Worm (Caenorhabditis elegans) whole organism, L1 larva: Measurements from ENCODE around the gene cyp-14A2.

Experiments
- blmp-1 ChIP-seq: fragments of 150-350 bp; optimal IDR thresholded peaks from 2 replicates; lab custom pipeline; 2014; ENCODE audit warnings: missing biosample characterization, missing genetic modification characterization
- ceh-82 ChIP-seq, 3 experiments: fragments of 150-350 bp in 1 of 3; sonication (generic microtip) in 2 of 3; optimal IDR thresholded peaks; 2 replicates each; lab custom pipeline; 2014 to 2017; ENCODE audit warnings: missing biosample characterization in 3 of 3, missing genetic modification characterization in 3 of 3
- efl-1 ChIP-seq, 4 experiments: fragments of 150-350 bp; optimal IDR thresholded peaks in 3 of 4; peaks in 1 of 4; 1 replicate in 1 of 4; 2 replicates in 3 of 4; lab custom pipeline; 2014; ENCODE audit warnings: missing biosample characterization in 2 of 4, missing genetic modification characterization in 2 of 4, missing genetic modification reagents in 2 of 4
- fkh-10 ChIP-seq: sonication (generic microtip); optimal IDR thresholded peaks from 2 replicates; lab custom pipeline; 2017; ENCODE audit warnings: missing biosample characterization, missing genetic modification reagents, missing genetic modification characterization
- lin-14 ChIP-seq: fragments of 200-800 bp; sonication (Bioruptor generic); optimal IDR thresholded peaks from 2 replicates; lab custom pipeline; 2018; ENCODE audit warnings: mild to moderate bottlenecking, missing genetic modification characterization, moderate library complexity, missing compliant biosample characterization
- lin-39 ChIP-seq: fragments of 150-350 bp; optimal IDR thresholded peaks from 2 replicates; lab custom pipeline; 2014; ENCODE audit warnings: missing biosample characterization, missing genetic modification reagents, missing genetic modification characterization
- nhr-85 ChIP-seq: sonication (generic microtip); peaks from one replicate; lab custom pipeline; 2016; ENCODE audit warnings: missing genetic modification characterization, inconsistent platforms, missing compliant biosample characterization
- snu-23 ChIP-seq: sonication (generic microtip); optimal IDR thresholded peaks from 2 replicates; lab custom pipeline; 2016; ENCODE audit warnings: missing genetic modification characterization, missing compliant biosample characterization
- unc-130 ChIP-seq: fragments of 150-350 bp; optimal IDR thresholded peaks from 2 replicates; lab custom pipeline; 2017; ENCODE audit warnings: missing biosample characterization, missing genetic modification characterization, inconsistent platforms
- unc-98 ChIP-seq: fragments of 200-800 bp; sonication (Bioruptor generic); IDR thresholded peaks from 2 replicates; pipeline ENCODE4 v1.3.6; 2022; ENCODE audit warnings: missing genetic modification characterization, missing compliant biosample characterization

DNA sequence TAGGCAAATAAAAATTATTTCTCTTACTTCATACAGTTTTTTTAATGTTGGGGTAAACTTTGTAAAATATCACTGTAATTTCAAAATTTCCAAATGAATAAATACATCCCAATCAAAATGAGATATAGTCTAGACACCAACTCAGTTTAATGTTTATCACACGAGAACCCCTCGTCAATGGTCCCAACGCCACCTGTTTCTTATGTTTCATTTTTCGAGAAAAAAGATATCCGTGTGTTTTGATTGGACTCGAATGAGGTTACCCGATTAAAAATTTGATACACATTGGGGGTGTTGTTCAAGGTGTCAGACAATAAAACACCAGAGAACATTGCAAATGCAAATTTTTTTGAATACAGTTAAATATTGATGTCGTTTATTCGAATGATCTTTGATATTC is 48.0 kb upstream of the cyp-14A2 start:
- TF ChIP-seq fkh-10 (GFP tag; lab: Kevin White, UChicago) (no peak), nhr-85 (tag; lab: Kevin White, UChicago) (no peak), unc-130 (tag; lab: Kevin White, UChicago) (no peak), blmp-1 (tag; lab: Kevin White, UChicago) (no peak), snu-23 (GFP tag; lab: Kevin White, UChicago) (peak; percentile 31), ceh-82 (tag; optimal IDR thresholded peaks at IDR 0.05; lab: Kevin White, UChicago) (no peak), lin-14 (GFP tag; lab: Kevin White, UChicago) (peak; percentile 19), efl-1 (optimal IDR thresholded peaks at IDR 0.05; lab: Kevin White, UChicago) (no peak), efl-1 (GFP tag; optimal IDR thresholded peaks at IDR 0.05 in 1 of 2; lab: Kevin White, UChicago) (no peak), unc-98 (no peak), lin-39 (no peak)
